Fruit fly (Drosophila melanogaster) whole organism, pupa: ENCODE data around the gene dy.

Experiments used
- CG10348 ChIP-seq: fragments of 200-800 bp; sonication (Bioruptor generic); IDR thresholded peaks from 2 replicates; pipeline ENCODE4 v1.3.6; 2022; ENCODE audit warnings: missing biosample characterization, missing genetic modification characterization
- CG14655 ChIP-seq: fragments of 200-800 bp; sonication (Bioruptor generic); optimal IDR thresholded peaks from 3 replicates; lab custom pipeline; 2017; ENCODE audit warnings: mild to moderate bottlenecking, missing biosample characterization, missing genetic modification reagents, missing genetic modification characterization
- CG15710 ChIP-seq: fragments of 200-800 bp; sonication (Bioruptor generic); optimal IDR thresholded peaks from 2 replicates; lab custom pipeline; 2018; ENCODE audit warnings: missing biosample characterization, mild to moderate bottlenecking, missing genetic modification characterization, moderate library complexity
- CG17806 ChIP-seq: fragments of 200-800 bp; sonication (Bioruptor generic); optimal IDR thresholded peaks from 2 replicates; lab custom pipeline; 2018; ENCODE audit warnings: missing biosample characterization, mild to moderate bottlenecking, missing genetic modification characterization, moderate library complexity
- CG32121 ChIP-seq: fragments of 200-800 bp; sonication (Bioruptor generic); IDR thresholded peaks from 2 replicates; pipeline ENCODE4 v1.3.6; 2022; ENCODE audit warnings: missing biosample characterization, missing genetic modification characterization
- CG4496 ChIP-seq: fragments of 200-800 bp; sonication (Bioruptor generic); IDR thresholded peaks from 3 replicates; pipeline ENCODE4 v1.3.6; 2022; ENCODE audit warnings: missing biosample characterization, missing genetic modification characterization
- CG9948 ChIP-seq: fragments of 200-800 bp; sonication (Bioruptor generic); optimal IDR thresholded peaks from 2 replicates; lab custom pipeline; 2018; ENCODE audit warnings: missing biosample characterization, mild to moderate bottlenecking, missing genetic modification characterization, moderate library complexity
- D1 ChIP-seq: fragments of 200-800 bp; sonication (Bioruptor generic); optimal IDR thresholded peaks from 2 replicates; lab custom pipeline; 2018; ENCODE audit warnings: missing biosample characterization, mild to moderate bottlenecking, missing genetic modification characterization, moderate library complexity
- EcR ChIP-seq: fragments of 200-800 bp; sonication (Bioruptor generic); optimal IDR thresholded peaks from 3 replicates; lab custom pipeline; 2019; ENCODE audit warnings: missing biosample characterization, missing genetic modification characterization, mild to moderate bottlenecking, moderate library complexity, missing genetic modification reagents
- fd96Ca ChIP-seq: fragments of 200-800 bp; sonication (Bioruptor generic); IDR thresholded peaks from 3 replicates; pipeline ENCODE4 v1.3.6; 2022; ENCODE audit warnings: missing biosample characterization, missing genetic modification characterization
- gl ChIP-seq: fragments of 200-800 bp; sonication (Bioruptor generic); optimal IDR thresholded peaks from 2 replicates; lab custom pipeline; 2018; ENCODE audit warnings: missing biosample characterization, mild to moderate bottlenecking, missing genetic modification characterization

dm6 chrX:11784997-11785396 is 6.4 kb upstream of the dy start:
- TF ChIP-seq CG9948 (tag; lab: Kevin White, UChicago) = no peak
- TF ChIP-seq CG32121 (GFP tag; lab: Robert Waterston, UW) = no peak
- peak; percentile 43 for TF ChIP-seq CG15710
- no peak for TF ChIP-seq D1 (tag; lab: Kevin White, UChicago)
- no peak for TF ChIP-seq CG10348 (GFP tag; lab: Robert Waterston, UW)
- peak; percentile 58; the same call in 1 of the 3 replicates for TF ChIP-seq CG4496 (GFP tag; lab: Robert Waterston, UW)
- TF ChIP-seq EcR (GFP tag; lab: Kevin White, UChicago) = no peak
- TF ChIP-seq fd96Ca (GFP tag; lab: Robert Waterston, UW) = no peak
- peak; percentile 16 for TF ChIP-seq gl (tag; lab: Kevin White, UChicago)
- TF ChIP-seq CG14655 (GFP tag; lab: Kevin White, UChicago) = no peak
- peak; percentile 3 for TF ChIP-seq CG17806 (tag; lab: Kevin White, UChicago)
